Fruit fly (Drosophila melanogaster) whole organism, embryonic: Measurements from ENCODE around the gene CG8814.

Source experiments
- CG11560 ChIP-seq: fragments of 200-800 bp; sonication (Bioruptor generic); IDR thresholded peaks from 3 replicates; pipeline ENCODE4 v1.3.6; 2022; ENCODE audit warnings: missing biosample characterization, missing genetic modification characterization
- CG12071 ChIP-seq: fragments of 200-800 bp; sonication (Bioruptor generic); optimal IDR thresholded peaks from 3 replicates; lab custom pipeline; 2018; ENCODE audit warnings: missing biosample characterization, mild to moderate bottlenecking, missing genetic modification characterization
- CG12219 ChIP-seq: fragments of 200-800 bp; sonication (Bioruptor generic); optimal IDR thresholded peaks from 3 replicates; lab custom pipeline; 2018; ENCODE audit warnings: missing biosample characterization, mild to moderate bottlenecking, missing genetic modification characterization
- CG13123 ChIP-seq: fragments of 200-800 bp; sonication (Bioruptor generic); optimal IDR thresholded peaks from 2 replicates; lab custom pipeline; 2016; ENCODE audit warnings: missing biosample characterization, missing genetic modification characterization
- CG14014 ChIP-seq: fragments of 200-800 bp; sonication (Bioruptor generic); IDR thresholded peaks from 2 replicates; pipeline ENCODE4 v1.3.6; 2022; ENCODE audit warnings: missing biosample characterization, missing genetic modification characterization
- CG17568 ChIP-seq: fragments of 200-800 bp; sonication (Bioruptor generic); optimal IDR thresholded peaks from 2 replicates; lab custom pipeline; 2018; ENCODE audit warnings: missing biosample characterization, mild to moderate bottlenecking, missing genetic modification characterization, moderate library complexity
- CG18599 ChIP-seq: fragments of 200-800 bp; sonication (Bioruptor generic); optimal IDR thresholded peaks from 3 replicates; lab custom pipeline; 2017; ENCODE audit warnings: missing biosample characterization, missing genetic modification characterization, mild to moderate bottlenecking, moderate library complexity, missing genetic modification reagents
- CG18764 ChIP-seq: fragments of 200-800 bp; sonication (Bioruptor generic); optimal IDR thresholded peaks from 3 replicates; lab custom pipeline; 2016; ENCODE audit warnings: missing biosample characterization, missing genetic modification characterization
- CG30431 ChIP-seq: fragments of 200-800 bp; sonication (Bioruptor generic); optimal IDR thresholded peaks from 2 replicates; lab custom pipeline; 2017; ENCODE audit warnings: missing biosample characterization, missing genetic modification characterization
- CG3281 ChIP-seq: fragments of 200-800 bp; sonication (Bioruptor generic); optimal IDR thresholded peaks from 3 replicates; lab custom pipeline; 2017; ENCODE audit warnings: missing biosample characterization, mild to moderate bottlenecking, missing genetic modification characterization
- CG3847 ChIP-seq: fragments of 200-800 bp; sonication (Bioruptor generic); IDR thresholded peaks from 2 replicates; pipeline ENCODE4 v1.3.6; 2022; ENCODE audit warnings: missing biosample characterization, missing genetic modification characterization
- CG42726 ChIP-seq: fragments of 200-800 bp; sonication (Bioruptor generic); IDR thresholded peaks from 2 replicates; pipeline ENCODE4 v1.3.6; 2022; ENCODE audit warnings: missing biosample characterization, missing genetic modification characterization; ENCODE audit not compliant: partially characterized antibody
- CG4360 ChIP-seq: fragments of 200-800 bp; sonication (Bioruptor generic); IDR thresholded peaks from 2 replicates; pipeline ENCODE4 v1.3.6; 2022; ENCODE audit warnings: missing biosample characterization, missing genetic modification characterization
- CG4820 ChIP-seq: fragments of 200-800 bp; sonication (Bioruptor generic); optimal IDR thresholded peaks from 3 replicates; lab custom pipeline; 2016; ENCODE audit warnings: missing biosample characterization, missing genetic modification characterization
- CG6854 ChIP-seq: fragments of 200-800 bp; sonication (Bioruptor generic); optimal IDR thresholded peaks from 3 replicates; lab custom pipeline; 2017; ENCODE audit warnings: missing biosample characterization, mild to moderate bottlenecking, missing genetic modification characterization
- CG7928 ChIP-seq: fragments of 200-800 bp; sonication (Bioruptor generic); optimal IDR thresholded peaks from 2 replicates; lab custom pipeline; 2017; ENCODE audit warnings: missing biosample characterization, mild to moderate bottlenecking, missing genetic modification characterization
- CG8290 ChIP-seq, 3 experiments: fragments of 200-800 bp; sonication (Bioruptor generic); optimal IDR thresholded peaks; 2 replicates each; lab custom pipeline; 2016 to 2019; ENCODE audit warnings: missing biosample characterization in 3 of 3, missing genetic modification characterization in 3 of 3, mild to moderate bottlenecking in 2 of 3, moderate library complexity in 1 of 3
- CHES-1-like ChIP-seq: fragments of 200-800 bp; sonication (Bioruptor generic); optimal IDR thresholded peaks from 2 replicates; lab custom pipeline; 2016; ENCODE audit warnings: missing biosample characterization, missing genetic modification characterization
- CTCF ChIP-seq: fragments of 200-800 bp; sonication (Bioruptor generic); optimal IDR thresholded peaks from 2 replicates; lab custom pipeline; 2017; ENCODE audit warnings: missing biosample characterization, mild to moderate bottlenecking, missing genetic modification characterization, moderate library complexity
- D19A ChIP-seq: fragments of 200-800 bp; optimal IDR thresholded peaks from 3 replicates; lab custom pipeline; 2019; ENCODE audit warnings: missing biosample characterization, mild to moderate bottlenecking, missing genetic modification characterization, moderate library complexity
- Dek ChIP-seq: fragments of 200-800 bp; sonication (Bioruptor generic); optimal IDR thresholded peaks from 3 replicates; lab custom pipeline; 2019; ENCODE audit warnings: missing biosample characterization, mild to moderate bottlenecking, missing genetic modification characterization, moderate library complexity
- H15 ChIP-seq: fragments of 200-800 bp; sonication (Bioruptor generic); IDR thresholded peaks from 3 replicates; pipeline ENCODE4 v1.3.6; 2022; ENCODE audit warnings: missing biosample characterization, missing genetic modification characterization
- Hmr ChIP-seq: fragments of 200-800 bp; sonication (Bioruptor generic); optimal IDR thresholded peaks from 3 replicates; lab custom pipeline; 2017; ENCODE audit warnings: mild to moderate bottlenecking, missing biosample characterization, missing genetic modification reagents, missing genetic modification characterization
- Hr3 ChIP-seq: fragments of 200-800 bp; sonication (Bioruptor generic); optimal IDR thresholded peaks from 3 replicates; lab custom pipeline; 2016; ENCODE audit warnings: missing biosample characterization, missing genetic modification characterization
- Lpt ChIP-seq: fragments of >200 bp; optimal IDR thresholded peaks from 2 replicates; lab custom pipeline; 2018; ENCODE audit warnings: missing biosample characterization, missing genetic modification characterization
- NC2α ChIP-seq: fragments of 200-800 bp; sonication (Bioruptor generic); optimal IDR thresholded peaks from 2 replicates; lab custom pipeline; 2016; ENCODE audit warnings: missing biosample characterization, missing genetic modification characterization
- Scr ChIP-seq: fragments of 200-800 bp; sonication (Bioruptor generic); IDR thresholded peaks from 2 replicates; pipeline ENCODE4 v1.3.6; 2022; ENCODE audit warnings: missing biosample characterization, missing genetic modification characterization; ENCODE audit not compliant: partially characterized antibody
- Six4 ChIP-seq: fragments of 200-800 bp; sonication (Bioruptor generic); optimal IDR thresholded peaks from 2 replicates; lab custom pipeline; 2016; ENCODE audit warnings: missing biosample characterization, missing genetic modification characterization
- abd-A ChIP-seq: fragments of 200-800 bp; sonication (Bioruptor generic); optimal IDR thresholded peaks from 3 replicates; lab custom pipeline; 2019; ENCODE audit warnings: missing biosample characterization, mild to moderate bottlenecking, missing genetic modification characterization, moderate library complexity
- bcd ChIP-seq: fragments of 200-800 bp; sonication (Bioruptor generic); optimal IDR thresholded peaks from 2 replicates; lab custom pipeline; 2017; ENCODE audit warnings: missing biosample characterization, mild to moderate bottlenecking, missing genetic modification characterization
- chif ChIP-seq, 2 experiments: fragments of 200-800 bp; sonication (Bioruptor generic); optimal IDR thresholded peaks; 3 replicates each; lab custom pipeline; 2016; ENCODE audit warnings: missing biosample characterization in 2 of 2, missing genetic modification characterization in 2 of 2
- corto ChIP-seq: fragments of 200-800 bp; sonication (Bioruptor generic); optimal IDR thresholded peaks from 2 replicates; lab custom pipeline; 2016; ENCODE audit warnings: missing biosample characterization, mild to moderate bottlenecking, missing genetic modification characterization, moderate library complexity
- danr ChIP-seq: fragments of 200-800 bp; sonication (Bioruptor generic); IDR thresholded peaks from 2 replicates; pipeline ENCODE4 v1.3.6; 2022; ENCODE audit warnings: missing biosample characterization, missing genetic modification characterization
- dpn ChIP-seq, 2 experiments: fragments of 200-800 bp; sonication (Bioruptor generic); optimal IDR thresholded peaks; 3 replicates each; lab custom pipeline; 2016; ENCODE audit warnings: missing biosample characterization in 2 of 2, missing genetic modification characterization in 2 of 2
- gcm2 ChIP-seq: fragments of 200-800 bp; sonication (Bioruptor generic); optimal IDR thresholded peaks from 2 replicates; lab custom pipeline; 2016; ENCODE audit warnings: missing biosample characterization, missing genetic modification characterization
- grn ChIP-seq: fragments of 200-800 bp; sonication (Bioruptor generic); optimal IDR thresholded peaks from 3 replicates; lab custom pipeline; 2017; ENCODE audit warnings: missing biosample characterization, missing genetic modification characterization
- gro ChIP-seq: fragments of 200-800 bp; sonication (Bioruptor generic); optimal IDR thresholded peaks from 2 replicates; lab custom pipeline; 2016; ENCODE audit warnings: missing biosample characterization, missing genetic modification characterization
- gsb ChIP-seq: fragments of 200-800 bp; sonication (Bioruptor generic); IDR thresholded peaks from 2 replicates; pipeline ENCODE4 v1.3.6; 2022; ENCODE audit warnings: missing biosample characterization, missing genetic modification characterization
- kni ChIP-seq: fragments of 200-800 bp; sonication (Bioruptor generic); optimal IDR thresholded peaks from 3 replicates; lab custom pipeline; 2017; ENCODE audit warnings: mild to moderate bottlenecking, missing biosample characterization, missing genetic modification reagents, missing genetic modification characterization
- lab ChIP-seq: fragments of 200-800 bp; sonication (Bioruptor generic); optimal IDR thresholded peaks from 3 replicates; lab custom pipeline; 2017; ENCODE audit warnings: missing biosample characterization, missing genetic modification characterization, mild to moderate bottlenecking, moderate library complexity, missing genetic modification reagents
- oc ChIP-seq: fragments of 200-800 bp; sonication (Bioruptor generic); optimal IDR thresholded peaks from 2 replicates; lab custom pipeline; 2018; ENCODE audit warnings: missing biosample characterization, mild to moderate bottlenecking, missing genetic modification characterization, moderate library complexity
- pan ChIP-seq, 4 experiments: fragments of >200 bp in 3 of 4; fragments of 200-800 bp in 1 of 4; sonication (Bioruptor generic) in 1 of 4; optimal IDR thresholded peaks in 3 of 4; IDR thresholded peaks in 1 of 4; 2 replicates each; pipeline versions ENCODE4 v1.3.6 to Lab custom; 2017 to 2022; ENCODE audit warnings: missing biosample characterization in 2 of 4, missing genetic modification characterization in 2 of 4, mixed read lengths in 1 of 4
- pb ChIP-seq: fragments of 200-800 bp; sonication (Bioruptor generic); optimal IDR thresholded peaks from 3 replicates; lab custom pipeline; 2016; ENCODE audit warnings: missing biosample characterization, missing genetic modification characterization
- rib ChIP-seq: fragments of 200-800 bp; sonication (Bioruptor generic); IDR thresholded peaks from 2 replicates; pipeline ENCODE4 v1.3.6; 2022; ENCODE audit warnings: missing biosample characterization, missing genetic modification characterization
- sens-2 ChIP-seq: fragments of 200-800 bp; sonication (Bioruptor generic); IDR thresholded peaks from 2 replicates; pipeline ENCODE4 v1.3.6; 2022; ENCODE audit warnings: missing biosample characterization, missing genetic modification characterization
- sima ChIP-seq: fragments of 200-800 bp; sonication (Bioruptor generic); optimal IDR thresholded peaks from 2 replicates; lab custom pipeline; 2016; ENCODE audit warnings: missing biosample characterization, missing genetic modification characterization
- wek ChIP-seq: fragments of 200-800 bp; sonication (Bioruptor generic); optimal IDR thresholded peaks from 3 replicates; lab custom pipeline; 2018; ENCODE audit warnings: missing biosample characterization, mild to moderate bottlenecking, missing genetic modification characterization, moderate library complexity
- zen ChIP-seq: fragments of 200-800 bp; sonication (Bioruptor generic); optimal IDR thresholded peaks from 3 replicates; lab custom pipeline; 2018; ENCODE audit warnings: missing biosample characterization, mild to moderate bottlenecking, missing genetic modification characterization, moderate library complexity
- zfh1 ChIP-seq: fragments of 200-800 bp; sonication (Bioruptor generic); IDR thresholded peaks from 3 replicates; pipeline ENCODE4 v1.3.6; 2022; ENCODE audit warnings: missing biosample characterization, missing genetic modification characterization
- zfh2 ChIP-seq: fragments of 200-800 bp; sonication (Bioruptor generic); optimal IDR thresholded peaks from 2 replicates; lab custom pipeline; 2016; ENCODE audit warnings: missing biosample characterization, missing genetic modification characterization

The CG8814 gene

dm6 chr2L:2909495-2909894 is 34.8 kb downstream of the CG8814 start (continued):
- TF ChIP-seq pan (optimal IDR thresholded peaks at IDR 0.05; lab: Kevin White, UChicago) (no peak), pan (GFP tag; optimal IDR thresholded peaks at IDR 0.05 in 1 of 2, IDR thresholded peaks at IDR 0.05 in 1 of 2) (peak in 1 of 2 experiments; percentile 16), CG13123 (GFP tag; lab: Kevin White, UChicago) (no peak), sima (GFP tag; lab: Kevin White, UChicago) (no peak), CG30431 (GFP tag; lab: Kevin White, UChicago) (no peak), abd-A (tag; lab: Kevin White, UChicago) (peak; percentile 12), gro (GFP tag; lab: Kevin White, UChicago) (no peak), zen (tag; lab: Kevin White, UChicago) (no peak), CG17568 (peak; percentile 34), CG42726 (GFP tag; lab: Robert Waterston, UW) (no peak), CHES-1-like (GFP tag; lab: Kevin White, UChicago) (no peak), CG11560 (tag; lab: Robert Waterston, UW) (no peak), D19A (no peak), corto (no peak), CG12071 (GFP tag; lab: Kevin White, UChicago) (peak; percentile 27), CG3847 (GFP tag; lab: Robert Waterston, UW) (no peak), bcd (no peak), CG14014 (GFP tag; lab: Robert Waterston, UW) (no peak), CTCF (GFP tag; lab: Kevin White, UChicago) (no peak), gcm2 (no peak), CG12219 (GFP tag; lab: Kevin White, UChicago) (no peak), CG6854 (no peak), Lpt (GFP tag; lab: Kevin White, UChicago) (no peak), NC2α (GFP tag; lab: Kevin White, UChicago) (no peak), Hr3 (GFP tag; lab: Kevin White, UChicago) (no peak), oc (tag; lab: Kevin White, UChicago) (no peak), zfh2 (GFP tag; lab: Kevin White, UChicago) (no peak), CG3281 (GFP tag; lab: Kevin White, UChicago) (no peak), sens-2 (GFP tag; lab: Robert Waterston, UW) (no peak), CG4360 (GFP tag; lab: Robert Waterston, UW) (no peak), dpn (GFP tag; optimal IDR thresholded peaks at IDR 0.05; lab: Kevin White, UChicago) (no peak), rib (GFP tag; lab: Robert Waterston, UW) (no peak), CG18764 (GFP tag; lab: Kevin White, UChicago) (no peak), chif (GFP tag; optimal IDR thresholded peaks at IDR 0.05; lab: Kevin White, UChicago) (no peak), kni (no peak), Dek (tag; lab: Kevin White, UChicago) (no peak), gsb (GFP tag; lab: Robert Waterston, UW) (no peak), CG7928 (GFP tag; lab: Kevin White, UChicago) (no peak), H15 (GFP tag; lab: Robert Waterston, UW) (no peak), CG8290 (GFP tag; optimal IDR thresholded peaks at IDR 0.05; lab: Kevin White, UChicago) (no peak), CG8290 (tag; optimal IDR thresholded peaks at IDR 0.05; lab: Kevin White, UChicago) (peak in 1 of 2 experiments; percentile 29), Six4 (GFP tag; lab: Kevin White, UChicago) (no peak), wek (GFP tag; lab: Kevin White, UChicago) (peak; percentile 20), Hmr (GFP tag; lab: Kevin White, UChicago) (peak; percentile 8), CG4820 (GFP tag; lab: Kevin White, UChicago) (no peak), CG18599 (GFP tag; lab: Kevin White, UChicago) (peak; percentile 4), Scr (GFP tag; lab: Robert Waterston, UW) (no peak), danr (no peak), zfh1 (GFP tag; lab: Robert Waterston, UW) (peak; percentile 3; the same call in 1 of the 3 replicates), lab (GFP tag; lab: Kevin White, UChicago) (peak; percentile 47), grn (GFP tag; lab: Kevin White, UChicago) (no peak), pb (GFP tag; lab: Kevin White, UChicago) (no peak)
